Comparison of ENCODE assay signal across 1 fruit fly cellular context in the genomic region with DNA sequence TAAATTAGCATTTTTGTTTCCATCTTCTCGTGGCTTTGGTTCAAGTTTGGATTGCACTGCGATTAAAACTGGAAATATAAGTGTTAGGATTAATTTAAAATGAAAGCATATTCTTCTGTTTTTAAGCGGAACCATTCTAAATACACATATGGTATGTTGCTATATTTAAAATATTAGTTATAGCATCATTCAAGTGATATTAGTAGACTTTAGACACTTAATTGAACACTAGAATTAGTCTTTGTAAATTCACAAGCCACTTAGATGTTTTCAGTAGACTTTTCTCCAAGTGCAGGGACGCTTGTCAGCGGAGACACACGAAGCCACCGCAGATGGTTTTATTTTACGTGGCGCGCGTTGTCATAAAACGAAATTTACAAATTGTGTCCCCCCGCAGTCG.
TF ChIP-seq lines count a peak whose summit lies in the region.

No protein-coding gene starts in this region.

TF ChIP-seq in whole organism, embryonic, 481 proteins besides CTCF, POLR2A, EP300 and RAD21 (continued from another document and continues in another):
- TF ChIP-seq eve (GFP tag; optimal IDR thresholded peaks at IDR 0.05; lab: Kevin White, UChicago) (peak in 1 of 2 experiments; percentile 2), CG6791 (GFP tag; IDR thresholded peaks at IDR 0.05; lab: Robert Waterston, UW; ENCODE audit: partially characterized antibody) (no peak), fd3F (GFP tag; optimal IDR thresholded peaks at IDR 0.05; lab: Kevin White, UChicago) (no peak), CG18011 (GFP tag; optimal IDR thresholded peaks at IDR 0.05; lab: Kevin White, UChicago) (no peak), p53 (GFP tag; optimal IDR thresholded peaks at IDR 0.05; lab: Kevin White, UChicago) (no peak), ATbp (GFP tag; optimal IDR thresholded peaks at IDR 0.05; lab: Kevin White, UChicago) (peak; percentile 12), so (GFP tag; IDR thresholded peaks at IDR 0.05; lab: Robert Waterston, UW) (no peak), gsb (GFP tag; IDR thresholded peaks at IDR 0.05; lab: Robert Waterston, UW) (no peak), Hr3 (GFP tag; optimal IDR thresholded peaks at IDR 0.05; lab: Kevin White, UChicago) (no peak), onecut (GFP tag; IDR thresholded peaks at IDR 0.05; lab: Robert Waterston, UW) (0 out of 2 replicates have a peak, but pooled peaks have one; percentile 17), CG13775 (GFP tag; optimal IDR thresholded peaks at IDR 0.05; lab: Kevin White, UChicago) (no peak), lab (GFP tag; optimal IDR thresholded peaks at IDR 0.05; lab: Kevin White, UChicago) (peak; percentile 5), H15 (GFP tag; IDR thresholded peaks at IDR 0.05; lab: Robert Waterston, UW) (no peak), CG8359 (GFP tag; optimal IDR thresholded peaks at IDR 0.05; lab: Kevin White, UChicago; ENCODE audit: borderline replicate concordance) (no peak), Hr78 (GFP tag; optimal IDR thresholded peaks at IDR 0.05; lab: Kevin White, UChicago) (no peak), CG18476 (GFP tag; optimal IDR thresholded peaks at IDR 0.05; lab: Kevin White, UChicago) (no peak), CG18619 (GFP tag; optimal IDR thresholded peaks at IDR 0.05; lab: Kevin White, UChicago) (no peak), chif (GFP tag; optimal IDR thresholded peaks at IDR 0.05; lab: Kevin White, UChicago) (peak in 1 of 2 experiments; percentile 24), Abd-B (GFP tag; optimal IDR thresholded peaks at IDR 0.05; lab: Kevin White, UChicago) (peak; percentile 39), CG43689 (GFP tag; IDR thresholded peaks at IDR 0.05; lab: Robert Waterston, UW) (no peak), sisA (GFP tag; IDR thresholded peaks at IDR 0.05; lab: Robert Waterston, UW) (peak; percentile 47; the same call in 1 of the 2 replicates), Dip2 (GFP tag; IDR thresholded peaks at IDR 0.05; lab: Robert Waterston, UW) (no peak), gt (GFP tag; IDR thresholded peaks at IDR 0.05; lab: Robert Waterston, UW) (no peak), Lhr (GFP tag; optimal IDR thresholded peaks at IDR 0.05; lab: Kevin White, UChicago) (no peak), CG3847 (GFP tag; IDR thresholded peaks at IDR 0.05; lab: Robert Waterston, UW) (no peak), CG31441 (GFP tag; IDR thresholded peaks at IDR 0.05; lab: Robert Waterston, UW) (peak; percentile 35; the same call in 1 of the 2 replicates), Oaz (GFP tag; IDR thresholded peaks at IDR 0.05; lab: Robert Waterston, UW) (no peak), Chrac-16 (GFP tag; optimal IDR thresholded peaks at IDR 0.05; lab: Kevin White, UChicago) (peak; percentile 15), nau (GFP tag; optimal IDR thresholded peaks at IDR 0.05; lab: Kevin White, UChicago) (no peak), CG30020 (tag; optimal IDR thresholded peaks at IDR 0.05; lab: Kevin White, UChicago) (no peak), Antp (GFP tag; optimal IDR thresholded peaks at IDR 0.05; lab: Kevin White, UChicago) (no peak), nerfin-2 (GFP tag; IDR thresholded peaks at IDR 0.05; lab: Robert Waterston, UW; ENCODE audit: partially characterized antibody) (no peak), CG18599 (GFP tag; optimal IDR thresholded peaks at IDR 0.05; lab: Kevin White, UChicago) (no peak), Sox100B (GFP tag; optimal IDR thresholded peaks at IDR 0.05; lab: Kevin White, UChicago) (peak; percentile 51), CG17361 (GFP tag; IDR thresholded peaks at IDR 0.05; lab: Robert Waterston, UW) (no peak), Max (GFP tag; optimal IDR thresholded peaks at IDR 0.05; lab: Kevin White, UChicago) (no peak), mirr (GFP tag; optimal IDR thresholded peaks at IDR 0.05; lab: Kevin White, UChicago) (no peak), CG10209 (GFP tag; optimal IDR thresholded peaks at IDR 0.05; lab: Kevin White, UChicago) (peak; percentile 10), CG10147 (GFP tag; optimal IDR thresholded peaks at IDR 0.05; lab: Kevin White, UChicago) (no peak), CG7786 (GFP tag; optimal IDR thresholded peaks at IDR 0.05; lab: Kevin White, UChicago) (no peak), CG13424 (tag; optimal IDR thresholded peaks at IDR 0.05; lab: Kevin White, UChicago) (peak; percentile 32), CkIIα-i1 (GFP tag; IDR thresholded peaks at IDR 0.05; lab: Robert Waterston, UW) (no peak), Hr51 (GFP tag; optimal IDR thresholded peaks at IDR 0.05; lab: Kevin White, UChicago) (peak in 1 of 2 experiments; percentile 53), Med (GFP tag; lab: Kevin White, UChicago) (no peak), ems (GFP tag; optimal IDR thresholded peaks at IDR 0.05; lab: Kevin White, UChicago) (peak; percentile 26), ara (GFP tag; IDR thresholded peaks at IDR 0.05; lab: Robert Waterston, UW) (peak; percentile 32; the same call in 1 of the 2 replicates), CG8281 (tag; optimal IDR thresholded peaks at IDR 0.05; lab: Kevin White, UChicago) (no peak), CG10959 (GFP tag; IDR thresholded peaks at IDR 0.05; lab: Robert Waterston, UW) (no peak), Oli (tag; optimal IDR thresholded peaks at IDR 0.05; lab: Kevin White, UChicago) (peak; percentile 21), tll (GFP tag; optimal IDR thresholded peaks at IDR 0.05; lab: Kevin White, UChicago) (no peak), esg (GFP tag; conservative IDR thresholded peaks at IDR 0.05; lab: Robert Waterston, UW) (peak; percentile 66), unpg (GFP tag; optimal IDR thresholded peaks at IDR 0.05; lab: Kevin White, UChicago) (peak; percentile 24), CG11456 (GFP tag; IDR thresholded peaks at IDR 0.05; lab: Robert Waterston, UW) (no peak), slou (GFP tag; optimal IDR thresholded peaks at IDR 0.05; lab: Kevin White, UChicago) (no peak), CG11085 (GFP tag; IDR thresholded peaks at IDR 0.05; lab: Robert Waterston, UW) (no peak), CG17912 (GFP tag; optimal IDR thresholded peaks at IDR 0.05; lab: Kevin White, UChicago) (no peak), ftz-f1 (GFP tag; optimal IDR thresholded peaks at IDR 0.05; lab: Kevin White, UChicago) (no peak), CG7372 (GFP tag; IDR thresholded peaks at IDR 0.05; lab: Robert Waterston, UW) (0 out of 2 replicates have a peak, but pooled peaks have one; percentile 7), CG1529 (GFP tag; optimal IDR thresholded peaks at IDR 0.05; lab: Kevin White, UChicago) (no peak), CG7745 (tag; optimal IDR thresholded peaks at IDR 0.05; lab: Kevin White, UChicago) (no peak), stc (GFP tag; IDR thresholded peaks at IDR 0.05; lab: Robert Waterston, UW) (0 out of 2 replicates have a peak, but pooled peaks have one; percentile 18), Ssrp (tag; optimal IDR thresholded peaks at IDR 0.05; lab: Kevin White, UChicago) (no peak), phol (tag; optimal IDR thresholded peaks at IDR 0.05; lab: Kevin White, UChicago) (peak; percentile 40), CG13296 (GFP tag; optimal IDR thresholded peaks at IDR 0.05; lab: Kevin White, UChicago) (no peak), CG9437 (GFP tag; optimal IDR thresholded peaks at IDR 0.05; lab: Kevin White, UChicago) (peak; percentile 42), bsh (GFP tag; optimal IDR thresholded peaks at IDR 0.05; lab: Kevin White, UChicago) (peak in 1 of 2 experiments; percentile 23), NfI (GFP tag; optimal IDR thresholded peaks at IDR 0.05; lab: Kevin White, UChicago) (no peak), CG2678 (tag; optimal IDR thresholded peaks at IDR 0.05; lab: Kevin White, UChicago) (peak; percentile 56), CG11695 (GFP tag; IDR thresholded peaks at IDR 0.05; lab: Robert Waterston, UW) (peak; percentile 63; the same call in 2 of the 3 replicates), CG1233 (GFP tag; optimal IDR thresholded peaks at IDR 0.05; lab: Kevin White, UChicago) (no peak), Jarid2 (GFP tag; optimal IDR thresholded peaks at IDR 0.05; lab: Kevin White, UChicago) (no peak), HLH4C (GFP tag; IDR thresholded peaks at IDR 0.05; lab: Robert Waterston, UW; ENCODE audit: partially characterized antibody) (no peak), CG3726 (GFP tag; IDR thresholded peaks at IDR 0.05; lab: Robert Waterston, UW) (no peak), Neu2 (GFP tag; optimal IDR thresholded peaks at IDR 0.05; lab: Kevin White, UChicago; ENCODE audit: borderline replicate concordance) (no peak), CG17829 (tag; optimal IDR thresholded peaks at IDR 0.05; lab: Kevin White, UChicago) (peak; percentile 28), Sry-β (GFP tag; optimal IDR thresholded peaks at IDR 0.05; lab: Kevin White, UChicago) (no peak), fru (optimal IDR thresholded peaks at IDR 0.05; lab: Kevin White, UChicago) (no peak), Dbx (GFP tag; IDR thresholded peaks at IDR 0.05; lab: Robert Waterston, UW) (no peak), CoRest (tag; optimal IDR thresholded peaks at IDR 0.05; lab: Kevin White, UChicago) (peak; percentile 34), MBD-R2 (GFP tag; IDR thresholded peaks at IDR 0.05; lab: Robert Waterston, UW) (no peak), prd (optimal IDR thresholded peaks at IDR 0.05; lab: Kevin White, UChicago) (no peak), prd (GFP tag; IDR thresholded peaks at IDR 0.05; lab: Robert Waterston, UW) (peak; percentile 36; the same call in 1 of the 3 replicates), Ptx1 (GFP tag; IDR thresholded peaks at IDR 0.05; lab: Robert Waterston, UW) (peak; percentile 53), lmd (GFP tag; IDR thresholded peaks at IDR 0.05; lab: Robert Waterston, UW) (peak; percentile 60), CG14965 (GFP tag; optimal IDR thresholded peaks at IDR 0.05; lab: Kevin White, UChicago; ENCODE audit: borderline replicate concordance) (no peak), ind (GFP tag; optimal IDR thresholded peaks at IDR 0.05; lab: Kevin White, UChicago) (peak; percentile 21), knrl (GFP tag; IDR thresholded peaks at IDR 0.05; lab: Robert Waterston, UW; ENCODE audit: partially characterized antibody) (no peak), BEAF-32 (GFP tag; optimal IDR thresholded peaks at IDR 0.05; lab: Kevin White, UChicago) (no peak), Elba2 (GFP tag; optimal IDR thresholded peaks at IDR 0.05; lab: Kevin White, UChicago) (no peak), CG13287 (GFP tag; IDR thresholded peaks at IDR 0.05; lab: Robert Waterston, UW; ENCODE audit: partially characterized antibody) (no peak), CG18262 (tag; optimal IDR thresholded peaks at IDR 0.05; lab: Kevin White, UChicago) (peak; percentile 57), tgo (GFP tag; IDR thresholded peaks at IDR 0.05; lab: Robert Waterston, UW) (peak; percentile 29; the same call in 2 of the 3 replicates), seq (GFP tag; IDR thresholded peaks at IDR 0.05; lab: Robert Waterston, UW) (no peak), CG15011 (GFP tag; optimal IDR thresholded peaks at IDR 0.05; lab: Kevin White, UChicago) (no peak), gfzf (GFP tag; optimal IDR thresholded peaks at IDR 0.05; lab: Kevin White, UChicago) (no peak), CG12659 (GFP tag; optimal IDR thresholded peaks at IDR 0.05; lab: Kevin White, UChicago) (peak; percentile 7), CG6683 (GFP tag; optimal IDR thresholded peaks at IDR 0.05; lab: Kevin White, UChicago) (no peak), oc (tag; optimal IDR thresholded peaks at IDR 0.05; lab: Kevin White, UChicago) (no peak), CG17328 (GFP tag; IDR thresholded peaks at IDR 0.05; lab: Robert Waterston, UW) (no peak), usp (GFP tag; optimal IDR thresholded peaks at IDR 0.05; lab: Kevin White, UChicago) (no peak), bcd (GFP tag; optimal IDR thresholded peaks at IDR 0.05; lab: Kevin White, UChicago) (no peak), sr (GFP tag; IDR thresholded peaks at IDR 0.05; lab: Robert Waterston, UW) (no peak), CG14667 (GFP tag; IDR thresholded peaks at IDR 0.05; lab: Robert Waterston, UW) (0 out of 2 replicates have a peak, but pooled peaks have one; percentile 7), hbn (GFP tag; IDR thresholded peaks at IDR 0.05; lab: Robert Waterston, UW; ENCODE audit: partially characterized antibody) (no peak), cg (GFP tag; optimal IDR thresholded peaks at IDR 0.05; lab: Kevin White, UChicago) (no peak), CG9876 (GFP tag; optimal IDR thresholded peaks at IDR 0.05; lab: Kevin White, UChicago) (no peak), CG6854 (GFP tag; optimal IDR thresholded peaks at IDR 0.05; lab: Kevin White, UChicago) (no peak), CG10979 (tag; optimal IDR thresholded peaks at IDR 0.05; lab: Kevin White, UChicago) (peak; percentile 67), CG12299 (tag; optimal IDR thresholded peaks at IDR 0.05; lab: Kevin White, UChicago) (no peak), jing (GFP tag; optimal IDR thresholded peaks at IDR 0.05; lab: Kevin White, UChicago) (no peak), CG15269 (tag; optimal IDR thresholded peaks at IDR 0.05; lab: Kevin White, UChicago) (peak; percentile 45), Fer1 (GFP tag; optimal IDR thresholded peaks at IDR 0.05; lab: Kevin White, UChicago) (no peak), Doc2 (GFP tag; IDR thresholded peaks at IDR 0.05; lab: Robert Waterston, UW) (no peak), sqz (GFP tag; optimal IDR thresholded peaks at IDR 0.05; lab: Kevin White, UChicago) (no peak), CG12391 (tag; optimal IDR thresholded peaks at IDR 0.05; lab: Kevin White, UChicago) (peak; percentile 16), CG32767 (GFP tag; IDR thresholded peaks at IDR 0.05; lab: Robert Waterston, UW) (no peak), pnt (GFP tag; optimal IDR thresholded peaks at IDR 0.05; lab: Kevin White, UChicago) (no peak), CG32532 (GFP tag; IDR thresholded peaks at IDR 0.05; lab: Robert Waterston, UW) (peak; percentile 56; the same call in 1 of the 2 replicates), Nf-YC (tag; optimal IDR thresholded peaks at IDR 0.05; lab: Kevin White, UChicago) (no peak), CG30403 (GFP tag; optimal IDR thresholded peaks at IDR 0.05; lab: Kevin White, UChicago) (peak; percentile 51), twi (tag; optimal IDR thresholded peaks at IDR 0.05; lab: Kevin White, UChicago) (no peak), Sin3A (optimal IDR thresholded peaks at IDR 0.05; lab: Kevin White, UChicago) (no peak), CG8944 (GFP tag; optimal IDR thresholded peaks at IDR 0.05; lab: Kevin White, UChicago) (no peak), HHEX (GFP tag; optimal IDR thresholded peaks at IDR 0.05; lab: Kevin White, UChicago) (no peak), CG3407 (GFP tag; optimal IDR thresholded peaks at IDR 0.05; lab: Kevin White, UChicago) (no peak), cwo (GFP tag; optimal IDR thresholded peaks at IDR 0.05; lab: Kevin White, UChicago) (no peak), CHES-1-like (GFP tag; optimal IDR thresholded peaks at IDR 0.05; lab: Kevin White, UChicago) (no peak), Adf1 (GFP tag; IDR thresholded peaks at IDR 0.05; lab: Robert Waterston, UW) (no peak), dmrt11E (tag; optimal IDR thresholded peaks at IDR 0.05; lab: Kevin White, UChicago) (peak; percentile 15)
